Fruit fly (Drosophila melanogaster) ovary, adult (tissue): ENCODE results near the gene Jon66Cii.

Experiments
- CG17801 ChIP-seq: fragments of 200-800 bp; optimal IDR thresholded peaks from 2 replicates; lab custom pipeline; 2019; ENCODE audit warnings: missing biosample characterization, mild to moderate bottlenecking, missing genetic modification characterization, moderate library complexity; ENCODE audit not compliant: partially characterized antibody

The Jon66Cii gene

DNA sequence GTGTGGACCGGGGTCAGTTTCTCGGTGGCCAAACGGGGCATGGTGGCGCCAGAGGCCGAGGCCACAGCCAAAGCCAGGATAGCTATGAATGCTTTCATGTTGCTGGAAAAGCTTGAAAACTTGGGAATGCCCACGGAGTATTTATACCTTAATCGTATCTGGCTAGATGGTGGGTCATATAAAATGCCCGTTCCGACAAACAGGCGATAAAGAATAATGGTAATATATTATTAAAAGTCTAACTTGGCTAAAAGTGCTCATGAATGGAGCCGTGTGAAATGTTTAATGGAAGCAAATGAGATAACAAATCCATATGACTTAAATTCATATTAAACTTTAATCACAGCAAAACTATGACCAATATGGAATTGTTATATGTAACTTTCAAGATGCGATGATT lies at the start of gene Jon66Cii:
TSS of gene Jon66Cii (minus strand) at position 101 of the 400 bp plus-strand sequence.
- no peak for TF ChIP-seq CG17801 (GFP tag; lab: Kevin White, UChicago)

DNA sequence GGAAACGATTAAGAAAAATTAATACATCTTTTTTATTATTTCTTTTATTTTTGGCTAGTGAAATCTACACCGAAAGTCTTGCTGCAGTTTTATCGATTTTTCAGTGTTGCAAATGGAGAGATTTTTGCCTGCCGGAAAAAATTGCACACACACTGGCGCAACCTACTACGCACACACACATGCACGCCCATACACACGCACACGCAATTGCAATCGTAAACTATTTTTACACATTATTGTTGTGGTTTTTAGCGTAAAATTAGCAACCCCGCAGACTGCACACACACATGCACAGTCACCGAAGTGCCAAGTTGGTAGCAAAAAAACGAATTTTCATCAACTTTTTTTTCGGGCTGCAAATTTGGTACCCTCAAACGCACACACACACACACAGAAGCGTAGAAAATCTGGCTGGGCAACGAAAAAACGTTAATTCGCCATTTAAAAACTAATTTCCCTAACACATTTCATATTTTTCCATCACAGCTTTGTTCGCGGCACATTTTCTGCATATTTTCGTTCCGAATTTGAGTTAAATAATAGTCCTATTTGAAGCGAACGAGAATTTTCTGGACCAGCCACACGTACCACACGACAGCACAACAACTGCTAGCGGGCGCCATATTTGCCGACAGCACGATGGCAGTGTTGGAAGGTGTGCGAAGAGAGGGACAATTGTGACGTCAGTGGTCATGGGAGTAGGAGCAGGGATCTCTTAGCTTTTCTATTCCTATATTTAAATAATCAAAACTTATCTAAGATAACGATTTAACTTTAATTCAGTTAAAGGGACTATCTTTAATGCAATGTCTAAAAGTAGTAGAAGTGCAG lies 48.5 kb upstream of the Jon66Cii start, which contains the start of gene Unr:
TSS of gene Unr (minus strand) at position 637 of the 831 bp plus-strand sequence.
- peak; percentile 73 for TF ChIP-seq CG17801 (GFP tag; lab: Kevin White, UChicago)

DNA sequence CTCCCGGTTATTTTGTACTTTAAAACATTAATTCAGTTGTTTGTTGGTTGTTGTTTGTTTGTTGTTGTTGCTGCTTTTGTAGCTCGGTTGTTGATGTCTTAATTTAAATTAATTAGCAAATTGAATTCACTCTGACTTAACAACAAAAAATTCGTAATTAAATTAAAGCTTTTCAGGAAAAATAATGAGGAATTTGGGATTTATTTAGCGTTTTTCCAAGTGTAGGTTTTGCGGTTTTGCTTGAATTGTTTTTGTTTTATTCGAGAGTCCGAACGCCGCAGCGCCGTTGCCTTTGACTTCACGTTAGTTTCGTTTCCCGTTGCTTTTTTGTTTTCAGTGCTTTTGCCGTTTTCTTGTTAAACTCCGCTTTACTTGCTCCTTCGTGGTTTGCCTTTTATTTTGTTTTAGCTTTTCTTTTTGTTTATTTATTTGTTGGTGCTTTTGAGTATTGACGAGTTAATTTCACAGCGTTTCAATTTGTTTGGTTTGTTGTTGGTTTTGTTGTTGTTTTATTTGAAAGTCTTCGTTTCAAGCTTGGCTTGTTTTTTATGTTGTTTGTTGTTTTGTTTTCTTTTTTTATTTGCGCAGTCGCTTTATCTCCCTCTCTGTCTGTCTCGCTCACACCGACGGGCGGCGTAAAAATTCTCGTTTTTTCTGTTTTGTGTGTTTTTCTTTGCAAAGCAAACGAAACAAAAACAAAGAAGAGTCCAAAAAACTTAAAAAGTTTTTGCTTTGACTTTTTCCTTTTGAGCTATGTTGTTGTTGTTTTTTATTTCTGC lies 47.5 kb upstream of the Jon66Cii start:
- TF ChIP-seq CG17801 (GFP tag; lab: Kevin White, UChicago): peak; percentile 77

DNA sequence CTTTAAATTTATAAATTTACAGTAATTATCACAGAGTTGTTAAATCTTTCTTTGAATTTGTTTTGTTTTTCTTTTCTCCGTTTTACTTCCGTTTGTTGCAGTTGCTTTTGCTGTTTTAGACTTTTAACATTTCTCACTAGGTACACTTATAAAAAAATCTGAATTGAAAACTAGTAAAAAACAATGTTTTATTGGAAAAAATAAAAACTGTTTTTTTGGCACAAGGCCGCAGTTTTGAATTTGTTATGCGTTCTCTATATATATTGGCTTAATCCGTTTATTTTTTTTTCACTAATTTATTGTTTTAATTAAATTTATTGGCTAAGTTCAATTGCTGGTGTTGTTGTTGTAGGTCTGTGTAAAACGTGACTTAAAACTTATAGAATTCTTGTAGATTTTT lies 46.6 kb upstream of the Jon66Cii start:
- TF ChIP-seq CG17801 (GFP tag; lab: Kevin White, UChicago): no peak

DNA sequence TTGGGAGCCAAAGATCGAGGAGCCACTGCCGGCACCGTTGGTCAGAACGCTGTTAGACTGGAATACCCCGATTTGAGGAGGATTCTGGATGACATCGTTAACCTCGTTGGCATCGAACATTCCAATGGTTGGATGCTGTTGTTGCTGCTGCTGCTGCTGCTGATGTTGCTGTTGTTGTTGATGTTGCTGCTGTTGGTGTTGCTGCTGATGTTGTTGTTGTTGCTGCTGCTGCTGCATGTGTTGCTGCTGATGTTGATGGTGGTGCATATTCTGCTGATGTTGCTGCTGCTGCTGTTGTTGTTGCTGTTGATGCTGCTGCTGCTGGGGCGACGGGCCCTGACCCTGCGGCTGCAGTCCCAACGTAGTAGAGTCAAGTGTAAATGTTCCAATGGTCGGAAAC lies 44.1 kb upstream of the Jon66Cii start:
- TF ChIP-seq CG17801 (GFP tag; lab: Kevin White, UChicago): no peak

DNA sequence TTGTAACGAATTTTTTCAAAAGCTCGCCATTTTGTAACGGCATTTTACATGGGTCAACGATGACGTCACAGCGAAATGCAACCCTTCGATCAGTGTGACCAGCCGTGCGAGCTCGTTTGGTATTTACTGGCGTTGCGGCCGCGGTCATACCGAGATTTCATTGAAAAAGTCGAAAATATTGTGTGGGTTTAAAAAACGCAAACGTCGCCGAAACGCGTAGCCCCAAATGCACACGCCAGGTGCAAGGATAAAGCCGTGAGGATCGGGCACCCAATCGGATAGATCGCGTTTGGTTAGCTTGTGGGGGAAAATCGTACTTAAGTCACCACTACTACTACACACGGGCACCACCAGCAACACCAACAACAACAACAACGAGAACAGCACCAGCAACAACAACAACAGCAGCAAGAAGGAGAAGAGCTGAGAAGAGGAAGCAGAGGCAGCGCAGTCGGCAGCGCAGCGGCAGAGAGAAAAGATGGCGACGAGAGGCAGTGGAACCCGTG lies 31.4 kb upstream of the Jon66Cii start, which contains the start of gene Cbl:
TSS of gene Cbl (plus strand) at position 124 of the 506 bp plus-strand sequence.
- peak; percentile 24 for TF ChIP-seq CG17801 (GFP tag; lab: Kevin White, UChicago)

DNA sequence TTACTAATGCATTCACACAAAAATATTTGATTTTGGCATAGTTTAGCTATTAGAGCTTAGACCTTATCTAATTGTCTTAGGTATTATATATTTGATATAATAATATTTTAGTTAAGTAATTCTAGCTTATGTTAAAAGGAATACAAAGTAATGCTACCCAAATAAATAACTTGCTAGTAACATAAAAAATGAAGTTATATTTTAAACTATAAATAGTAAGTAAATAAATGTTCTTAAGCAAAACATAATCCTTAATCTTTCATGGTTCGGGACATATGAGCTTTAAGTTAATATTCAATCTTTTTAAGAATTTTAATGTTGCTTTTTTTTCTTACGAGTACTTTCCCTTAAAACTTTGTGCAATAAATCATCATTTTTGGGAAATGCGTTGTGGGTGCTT lies 29.7 kb upstream of the Jon66Cii start:
- no peak for TF ChIP-seq CG17801 (GFP tag; lab: Kevin White, UChicago)

DNA sequence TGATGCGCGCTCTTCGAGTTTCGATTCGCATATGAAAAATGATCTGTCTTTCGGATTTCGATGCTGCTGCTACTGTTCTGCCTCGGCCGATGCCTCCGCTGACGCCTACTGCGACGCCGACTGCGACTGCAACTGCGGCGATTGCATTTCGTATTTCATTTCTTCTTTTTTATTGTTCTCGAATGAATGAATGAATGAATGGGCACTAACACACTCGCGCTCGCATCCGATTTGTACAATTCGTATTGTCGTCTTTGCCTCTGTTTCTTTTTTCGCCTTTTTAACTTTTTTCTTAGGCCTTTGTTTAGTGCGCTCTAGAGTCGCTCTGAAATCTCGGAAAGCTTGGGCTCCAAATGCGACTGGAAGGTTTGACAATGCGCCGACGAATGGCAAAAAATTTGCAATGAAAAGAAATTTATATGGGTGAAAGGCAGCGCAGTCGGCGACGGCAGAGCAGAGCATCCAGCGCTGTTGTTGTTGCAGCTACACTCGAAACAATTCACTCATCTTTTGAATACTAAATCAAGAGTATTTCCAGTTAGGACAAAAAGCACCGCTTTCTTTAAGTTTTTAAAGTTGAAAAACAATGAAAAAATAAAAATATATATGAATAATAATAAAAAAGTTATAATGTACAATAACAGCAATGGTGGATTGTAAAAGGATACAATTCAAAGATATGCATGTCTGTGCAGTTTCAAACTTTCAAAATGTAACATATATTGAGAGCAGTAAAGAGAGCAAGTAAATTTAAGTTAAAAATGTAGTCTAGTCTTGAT lies 28.5 kb upstream of the Jon66Cii start, which contains the start of gene CG32354:
TSS of gene CG32354 (minus strand) at position 398 of the 779 bp plus-strand sequence.
- TF ChIP-seq CG17801 (GFP tag; lab: Kevin White, UChicago): peak; percentile 20

DNA sequence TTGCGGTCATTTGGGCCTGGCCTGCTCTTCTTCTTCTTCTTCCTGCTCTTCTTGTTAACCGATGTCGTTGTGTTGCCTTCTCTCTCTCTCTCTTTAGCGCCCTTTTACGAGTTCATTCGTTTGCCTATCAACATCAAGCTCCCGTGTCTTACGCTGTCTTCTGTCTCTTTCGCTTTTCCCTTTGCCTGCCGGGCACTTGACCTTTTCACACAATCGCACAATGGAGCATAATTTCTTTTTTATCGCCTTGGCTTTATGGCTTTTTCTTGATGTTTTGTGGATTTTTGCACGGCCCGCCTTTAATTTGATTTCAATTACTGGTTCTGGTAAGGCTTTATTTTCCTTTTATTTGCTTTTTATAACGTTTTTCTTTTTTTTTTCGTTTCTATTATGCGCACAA lies 27.9 kb upstream of the Jon66Cii start:
- no peak for TF ChIP-seq CG17801 (GFP tag; lab: Kevin White, UChicago)

DNA sequence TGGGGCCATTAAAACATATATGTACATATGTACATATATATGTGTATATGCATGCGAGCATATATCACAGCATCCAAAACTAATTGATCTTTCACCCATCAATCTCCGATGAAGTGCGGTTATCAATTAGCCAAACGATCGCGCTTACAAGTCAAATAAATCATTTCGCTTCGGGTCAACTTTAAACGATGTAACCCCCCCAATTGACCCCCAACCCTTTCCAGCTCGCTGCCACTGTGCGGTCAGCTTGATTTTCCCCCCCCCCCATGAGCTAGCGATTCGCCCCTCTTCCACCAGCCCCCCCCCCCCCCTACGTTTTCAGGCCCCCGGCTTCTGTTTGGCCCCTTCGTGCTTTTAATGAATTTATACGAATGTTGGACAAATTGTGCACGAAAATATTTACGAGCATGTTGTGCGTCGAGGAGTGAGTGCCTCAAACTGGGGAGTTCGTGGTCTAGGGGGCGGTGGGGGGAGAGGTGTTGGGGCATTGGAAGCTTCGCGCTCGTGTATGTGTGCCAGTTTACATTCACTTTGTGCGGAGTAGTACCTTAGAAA lies 26.2 kb upstream of the Jon66Cii start:
- no peak for TF ChIP-seq CG17801 (GFP tag; lab: Kevin White, UChicago)

DNA sequence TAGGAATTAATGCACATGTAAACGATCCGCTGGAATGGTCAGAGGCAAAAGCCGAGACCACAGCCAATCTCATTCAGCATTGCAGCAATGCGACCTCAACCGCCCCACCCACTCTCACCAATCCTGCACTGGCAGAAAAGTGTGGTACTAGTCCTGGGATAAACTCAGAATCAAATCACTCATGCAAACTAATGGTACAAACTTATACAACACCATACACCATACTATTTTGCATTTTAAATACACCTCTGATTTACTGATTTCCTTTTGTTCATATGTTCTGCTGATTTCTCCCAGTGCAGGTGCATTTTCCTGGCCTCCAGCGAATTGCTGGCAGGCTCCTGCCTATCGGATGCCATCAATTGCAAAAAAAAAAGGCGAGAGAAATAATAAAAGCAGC lies 25.5 kb upstream of the Jon66Cii start:
- no peak for TF ChIP-seq CG17801 (GFP tag; lab: Kevin White, UChicago)

DNA sequence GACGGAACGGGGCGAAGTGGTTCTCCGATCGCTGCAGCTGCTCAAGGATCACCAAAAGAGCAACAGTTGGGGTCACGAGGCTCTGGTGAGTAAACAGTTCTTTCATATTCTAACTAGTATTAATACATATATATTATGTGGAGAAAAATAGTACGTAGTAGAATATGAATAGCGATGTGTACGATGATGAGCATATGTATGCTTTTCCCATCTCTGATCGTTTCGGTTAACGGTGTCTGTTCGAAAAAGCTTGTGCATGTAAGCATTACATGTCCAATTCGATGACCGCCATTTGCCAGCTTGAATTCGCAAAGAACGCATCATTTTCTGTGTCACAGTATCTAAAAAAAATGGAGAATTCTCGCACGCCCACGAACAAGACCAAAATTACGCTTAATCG lies 19.3 kb upstream of the Jon66Cii start, which contains the start of the genes Oseg1 and mtrm:
TSS of gene Oseg1 (minus strand) at position 101 of the 400 bp plus-strand sequence.
TSS of gene mtrm (plus strand) at position 288 of the 400 bp plus-strand sequence.
- TF ChIP-seq CG17801 (GFP tag; lab: Kevin White, UChicago): no peak

DNA sequence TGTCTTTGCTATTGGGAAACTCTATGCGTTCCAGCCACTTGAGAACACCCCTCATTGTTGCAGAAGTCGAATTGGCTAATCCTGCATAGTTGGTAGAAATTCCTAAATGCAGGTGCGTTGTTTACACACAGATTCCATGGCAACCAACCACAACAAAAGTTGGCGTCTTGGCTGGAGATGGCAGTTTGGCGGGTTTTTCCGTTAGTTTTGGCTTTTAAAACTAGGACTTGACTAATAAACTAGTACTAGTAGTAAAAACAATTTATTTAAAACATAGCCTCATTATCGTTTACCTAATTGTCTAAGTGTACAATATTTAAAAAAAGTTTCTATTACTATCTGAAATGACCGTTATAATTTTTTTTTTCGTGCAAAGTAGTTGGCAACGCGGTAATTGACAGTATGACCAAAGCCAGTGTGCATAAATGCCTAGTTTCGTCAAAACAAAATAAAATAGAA lies 18.0 kb upstream of the Jon66Cii start, which contains the start of gene Exo70:
TSS of gene Exo70 (plus strand) at position 413 of the 459 bp plus-strand sequence.
- TF ChIP-seq CG17801 (GFP tag; lab: Kevin White, UChicago): no peak

DNA sequence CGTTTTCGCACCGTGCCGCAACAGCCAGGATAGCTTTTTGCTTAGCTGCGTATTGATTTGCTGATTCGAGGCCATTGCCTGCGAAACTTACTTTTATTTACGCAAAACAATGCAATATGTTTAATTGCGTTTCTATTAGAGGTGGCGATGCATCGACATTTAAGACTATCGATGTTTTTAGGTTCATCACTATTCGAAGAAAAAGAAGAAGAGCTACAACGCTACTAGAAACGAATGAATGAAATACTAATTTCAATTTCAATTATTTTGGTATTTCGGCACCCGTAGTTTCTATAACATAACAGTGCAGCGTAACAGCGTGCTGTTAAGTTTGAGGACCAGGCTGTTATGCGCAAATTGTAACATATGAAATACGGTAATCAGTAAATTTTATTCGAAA lies 11.7 kb upstream of the Jon66Cii start, which contains the start of the genes Tpt, mkg-p and CG13667:
TSS of gene Tpt (minus strand) at position 155 of the 400 bp plus-strand sequence.
TSS of gene mkg-p (minus strand) at position 155 of the 400 bp plus-strand sequence.
TSS of gene CG13667 (plus strand) at position 332 of the 400 bp plus-strand sequence.
- TF ChIP-seq CG17801 (GFP tag; lab: Kevin White, UChicago): no peak
